Worm (Caenorhabditis elegans) whole organism, L2 larva: ENCODE results near the gene F23A7.5.

Experiments used
- C34F6.9 ChIP-seq: fragments of 150-350 bp; optimal IDR thresholded peaks from 2 replicates; lab custom pipeline; 2014; ENCODE audit warnings: missing biosample characterization, missing genetic modification characterization
- F13H6.1 ChIP-seq: sonication (generic microtip); optimal IDR thresholded peaks from 2 replicates; lab custom pipeline; 2016; ENCODE audit warnings: missing genetic modification characterization, missing compliant biosample characterization
- R02D3.7 ChIP-seq: fragments of 150-350 bp; optimal IDR thresholded peaks from 2 replicates; lab custom pipeline; 2014; ENCODE audit warnings: missing biosample characterization, missing genetic modification characterization
- ZK546.5 ChIP-seq: sonication (generic microtip); optimal IDR thresholded peaks from 2 replicates; lab custom pipeline; 2017; ENCODE audit warnings: missing biosample characterization, missing genetic modification characterization
- alr-1 ChIP-seq: fragments of 150-350 bp; optimal IDR thresholded peaks from 2 replicates; lab custom pipeline; 2014; ENCODE audit warnings: missing biosample characterization, missing genetic modification characterization
- aly-2 ChIP-seq: fragments of 150-350 bp; optimal IDR thresholded peaks from 2 replicates; lab custom pipeline; 2014; ENCODE audit warnings: missing biosample characterization, missing genetic modification characterization
- blmp-1 ChIP-seq: sonication (generic microtip); optimal IDR thresholded peaks from 2 replicates; lab custom pipeline; 2017; ENCODE audit warnings: missing genetic modification characterization, mild to moderate bottlenecking, missing compliant biosample characterization, antibody characterized with exemption, moderate library complexity; ENCODE audit not compliant: insufficient read depth
- ceh-16 ChIP-seq: fragments of 150-350 bp; optimal IDR thresholded peaks from 2 replicates; lab custom pipeline; 2014; ENCODE audit warnings: missing biosample characterization, missing genetic modification characterization
- ceh-82 ChIP-seq: fragments of 150-350 bp; optimal IDR thresholded peaks from 2 replicates; lab custom pipeline; 2014; ENCODE audit warnings: missing biosample characterization, missing genetic modification characterization
- crh-2 ChIP-seq: sonication (generic microtip); optimal IDR thresholded peaks from 2 replicates; lab custom pipeline; 2017; ENCODE audit warnings: missing biosample characterization, missing genetic modification characterization
- egl-27 ChIP-seq: sonication (generic microtip); optimal IDR thresholded peaks from 3 replicates; lab custom pipeline; 2017; ENCODE audit warnings: missing biosample characterization, missing genetic modification reagents, missing genetic modification characterization
- elt-1 ChIP-seq: fragments of 150-350 bp; optimal IDR thresholded peaks from 2 replicates; lab custom pipeline; 2014; ENCODE audit warnings: missing biosample characterization, missing genetic modification characterization
- elt-3 ChIP-seq: sonication (generic microtip); optimal IDR thresholded peaks from 2 replicates; lab custom pipeline; 2017; ENCODE audit warnings: missing biosample characterization, missing genetic modification characterization
- fos-1 ChIP-seq: fragments of 150-350 bp; optimal IDR thresholded peaks from 2 replicates; lab custom pipeline; 2014; ENCODE audit warnings: missing biosample characterization, missing genetic modification characterization
- gmeb-1 ChIP-seq: fragments of 150-350 bp; optimal IDR thresholded peaks from 2 replicates; lab custom pipeline; 2014; ENCODE audit warnings: missing biosample characterization, missing genetic modification characterization
- lin-11 ChIP-seq: fragments of 150-350 bp; sonication (generic microtip); optimal IDR thresholded peaks from 2 replicates; lab custom pipeline; 2014; ENCODE audit warnings: missing biosample characterization, missing genetic modification characterization, inconsistent platforms, mixed read lengths
- lin-13 ChIP-seq: fragments of 150-350 bp; optimal IDR thresholded peaks from 2 replicates; lab custom pipeline; 2014; ENCODE audit warnings: missing biosample characterization, missing genetic modification reagents, missing genetic modification characterization
- lin-39 ChIP-seq: fragments of 150-350 bp; optimal IDR thresholded peaks from 2 replicates; lab custom pipeline; 2014; ENCODE audit warnings: missing biosample characterization, missing genetic modification reagents, missing genetic modification characterization
- lsy-2 ChIP-seq, 2 experiments: fragments of 150-350 bp in 1 of 2; sonication (generic microtip) in 1 of 2; optimal IDR thresholded peaks; 2 replicates each; lab custom pipeline; 2014 to 2017; ENCODE audit warnings: missing biosample characterization in 2 of 2, missing genetic modification characterization in 2 of 2
- mab-5 ChIP-seq: fragments of 150-350 bp; optimal IDR thresholded peaks from 2 replicates; lab custom pipeline; 2014; ENCODE audit warnings: missing biosample characterization, missing genetic modification characterization
- mbf-1 ChIP-seq: sonication (generic microtip); optimal IDR thresholded peaks from 2 replicates; lab custom pipeline; 2017; ENCODE audit warnings: missing biosample characterization, missing genetic modification characterization
- mdl-1 ChIP-seq, 2 experiments: fragments of 150-350 bp in 1 of 2; sonication (generic microtip) in 1 of 2; optimal IDR thresholded peaks; 2 replicates each; lab custom pipeline; 2017; ENCODE audit warnings: missing biosample characterization in 2 of 2, missing genetic modification characterization in 2 of 2
- nhr-11 ChIP-seq: fragments of 150-350 bp; optimal IDR thresholded peaks from 2 replicates; lab custom pipeline; 2014; ENCODE audit warnings: missing biosample characterization, missing genetic modification characterization
- nhr-12 ChIP-seq: fragments of 150-350 bp; optimal IDR thresholded peaks from 2 replicates; lab custom pipeline; 2014; ENCODE audit warnings: missing biosample characterization, missing genetic modification characterization
- nhr-129 ChIP-seq: fragments of 150-350 bp; optimal IDR thresholded peaks from 2 replicates; lab custom pipeline; 2014; ENCODE audit warnings: missing biosample characterization, missing genetic modification characterization
- nhr-21 ChIP-seq: fragments of 150-350 bp; optimal IDR thresholded peaks from 2 replicates; lab custom pipeline; 2014; ENCODE audit warnings: missing biosample characterization, missing genetic modification characterization
- nhr-237 ChIP-seq: fragments of 150-350 bp; optimal IDR thresholded peaks from 2 replicates; lab custom pipeline; 2014; ENCODE audit warnings: missing biosample characterization, missing genetic modification characterization
- nhr-25 ChIP-seq: fragments of 150-350 bp; sonication (generic microtip); optimal IDR thresholded peaks from 3 replicates; lab custom pipeline; 2014; ENCODE audit warnings: missing biosample characterization, missing genetic modification characterization
- nhr-6 ChIP-seq: fragments of 150-350 bp; optimal IDR thresholded peaks from 2 replicates; lab custom pipeline; 2014; ENCODE audit warnings: missing biosample characterization, missing genetic modification characterization
- nhr-77 ChIP-seq: fragments of 150-350 bp; optimal IDR thresholded peaks from 2 replicates; lab custom pipeline; 2014; ENCODE audit warnings: missing biosample characterization, missing genetic modification characterization
- peb-1 ChIP-seq: fragments of 150-350 bp; optimal IDR thresholded peaks from 2 replicates; lab custom pipeline; 2014; ENCODE audit warnings: missing biosample characterization, missing genetic modification characterization
- sem-4 ChIP-seq: fragments of 150-350 bp; optimal IDR thresholded peaks from 2 replicates; lab custom pipeline; 2014; ENCODE audit warnings: missing biosample characterization, missing genetic modification reagents, missing genetic modification characterization
- skn-1 ChIP-seq: sonication (generic microtip); optimal IDR thresholded peaks from 2 replicates; lab custom pipeline; 2017; ENCODE audit warnings: missing biosample characterization, missing genetic modification characterization
- sma-3 ChIP-seq: sonication (generic microtip); optimal IDR thresholded peaks from 2 replicates; lab custom pipeline; 2016; ENCODE audit warnings: missing genetic modification reagents, missing genetic modification characterization, missing compliant biosample characterization
- sma-9 ChIP-seq, 2 experiments: fragments of 150-350 bp in 1 of 2; sonication (generic microtip) in 1 of 2; optimal IDR thresholded peaks; 2 replicates each; lab custom pipeline; 2014 to 2016; ENCODE audit warnings: missing genetic modification characterization in 2 of 2, mild to moderate bottlenecking in 1 of 2, missing biosample characterization in 1 of 2, missing compliant biosample characterization in 1 of 2, missing genetic modification reagents in 1 of 2, moderate library complexity in 1 of 2
- snpc-4 ChIP-seq: fragments of 150-350 bp; optimal IDR thresholded peaks from 2 replicates; lab custom pipeline; 2014; ENCODE audit warnings: missing biosample characterization, missing genetic modification characterization
- unc-39 ChIP-seq: fragments of 150-350 bp; optimal IDR thresholded peaks from 2 replicates; lab custom pipeline; 2014; ENCODE audit warnings: missing biosample characterization, missing genetic modification characterization
- unc-62 ChIP-seq: fragments of 150-350 bp; optimal IDR thresholded peaks from 2 replicates; lab custom pipeline; 2014; ENCODE audit warnings: missing biosample characterization, missing genetic modification reagents, missing genetic modification characterization
- zag-1 ChIP-seq: fragments of 150-350 bp; optimal IDR thresholded peaks from 2 replicates; lab custom pipeline; 2014; ENCODE audit warnings: missing biosample characterization, missing genetic modification characterization
- ztf-1 ChIP-seq: fragments of 200-800 bp; sonication (Bioruptor generic); conservative IDR thresholded peaks from 2 replicates; pipeline ENCODE4 v1.3.6; 2022; ENCODE audit warnings: missing genetic modification characterization, missing compliant biosample characterization
- ztf-11 ChIP-seq: sonication (generic microtip); optimal IDR thresholded peaks from 2 replicates; lab custom pipeline; 2017; ENCODE audit warnings: missing biosample characterization, missing genetic modification characterization
- ztf-4 ChIP-seq: fragments of 150-350 bp; optimal IDR thresholded peaks from 2 replicates; lab custom pipeline; 2014; ENCODE audit warnings: missing biosample characterization, missing genetic modification characterization

F23A7.5 gene

DNA sequence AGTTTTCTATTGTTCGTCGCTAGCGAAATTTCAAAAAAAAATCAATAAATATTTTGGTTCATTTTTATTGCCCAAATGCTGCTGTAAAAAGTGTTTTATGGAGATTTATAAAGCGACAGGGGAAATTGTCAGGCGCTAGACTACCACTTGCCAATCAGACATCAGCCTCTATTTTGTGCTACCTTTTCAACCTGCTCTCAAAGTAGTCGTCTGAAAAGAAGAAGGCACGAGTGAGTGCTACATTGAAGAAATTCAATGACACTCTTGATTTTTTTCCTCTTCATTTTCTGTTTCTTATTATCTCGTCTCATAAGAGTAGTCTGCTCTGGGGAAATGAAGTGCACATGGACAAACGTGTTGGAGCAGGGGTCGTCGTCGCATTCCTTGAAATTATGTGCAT lies 22.8 kb upstream of the F23A7.5 start (continued):
- TF ChIP-seq elt-1 (tag; lab: Kevin White, UChicago) (no peak), sma-3 (GFP tag; lab: Kevin White, UChicago) (peak; percentile 79), nhr-77 (peak; percentile 72), crh-2 (tag; lab: Kevin White, UChicago) (peak; percentile 86), peb-1 (tag; lab: Kevin White, UChicago) (no peak), nhr-11 (tag; lab: Kevin White, UChicago) (no peak), F13H6.1 (peak; percentile 73), nhr-25 (peak; percentile 49), unc-39 (tag; lab: Kevin White, UChicago) (no peak), mab-5 (peak; percentile 36), ceh-82 (tag; lab: Kevin White, UChicago) (no peak), mdl-1 (tag; optimal IDR thresholded peaks at IDR 0.05; lab: Kevin White, UChicago) (peak in 1 of 2 experiments; percentile 5), lin-13 (GFP tag; lab: Kevin White, UChicago) (peak; percentile 66), fos-1 (tag; lab: Kevin White, UChicago) (peak; percentile 43), skn-1 (no peak), alr-1 (no peak), snpc-4 (tag; lab: Kevin White, UChicago) (peak; percentile 67), ztf-1 (no peak), R02D3.7 (tag; lab: Kevin White, UChicago) (no peak), zag-1 (tag; lab: Kevin White, UChicago) (peak; percentile 28), elt-3 (tag; lab: Kevin White, UChicago) (no peak), nhr-237 (no peak), egl-27 (tag; lab: Kevin White, UChicago) (peak; percentile 66)

DNA sequence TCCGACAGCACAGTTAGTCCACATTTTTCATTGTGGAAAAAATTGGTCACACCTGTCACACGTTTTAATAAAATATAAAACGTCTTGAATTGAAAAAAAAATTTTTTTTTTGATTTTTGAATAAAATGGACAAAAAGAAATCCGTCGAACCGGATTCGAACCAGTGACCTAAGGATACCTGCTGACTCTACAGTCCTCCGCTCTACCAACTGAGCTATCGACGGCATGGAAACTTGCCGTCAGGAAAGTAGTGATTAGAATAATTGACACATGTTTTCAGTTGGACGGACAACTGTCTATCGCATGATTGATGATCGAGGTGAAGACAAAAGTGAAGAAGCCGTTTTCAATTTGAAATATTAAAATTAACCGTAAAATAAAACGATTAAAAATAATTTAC lies 20.6 kb upstream of the F23A7.5 start:
- TF ChIP-seq sma-9 (GFP tag; optimal IDR thresholded peaks at IDR 0.05; lab: Kevin White, UChicago) (no peak), sma-9 (tag; optimal IDR thresholded peaks at IDR 0.05; lab: Kevin White, UChicago) (no peak), sma-3 (GFP tag; lab: Kevin White, UChicago) (no peak)

DNA sequence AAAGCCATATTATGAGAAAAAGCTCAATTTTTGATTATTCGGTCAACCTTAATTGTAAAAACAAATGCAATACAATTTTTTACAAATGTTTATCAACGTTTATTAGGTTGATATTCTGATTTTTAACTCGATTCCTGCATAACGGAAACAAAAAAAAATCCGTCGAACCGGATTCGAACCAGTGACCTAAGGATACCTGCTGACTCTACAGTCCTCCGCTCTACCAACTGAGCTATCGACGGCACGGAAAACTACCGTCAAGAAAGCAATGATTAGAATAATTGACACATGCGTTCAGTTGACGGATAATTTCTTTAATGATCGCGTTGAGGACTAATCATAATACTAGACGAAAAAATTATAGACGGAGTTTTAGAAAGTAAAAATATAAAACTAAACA lies 20.1 kb upstream of the F23A7.5 start:
- TF ChIP-seq nhr-11 (tag; lab: Kevin White, UChicago) = no peak
- no peak for TF ChIP-seq unc-62 (GFP tag; lab: Kevin White, UChicago)
- no peak for TF ChIP-seq lin-13 (GFP tag; lab: Kevin White, UChicago)
- no peak for TF ChIP-seq lin-11
- no peak for TF ChIP-seq mdl-1 (tag; optimal IDR thresholded peaks at IDR 0.05; lab: Kevin White, UChicago)
- TF ChIP-seq nhr-12 = no peak
- TF ChIP-seq mab-5 = no peak
- no peak for TF ChIP-seq lin-39 (tag; lab: Kevin White, UChicago)
- TF ChIP-seq fos-1 (tag; lab: Kevin White, UChicago) = no peak
- TF ChIP-seq ztf-4 (tag; lab: Kevin White, UChicago) = no peak
- TF ChIP-seq C34F6.9 (tag; lab: Kevin White, UChicago) = no peak
- TF ChIP-seq ztf-1 = no peak
- no peak for TF ChIP-seq nhr-6
- TF ChIP-seq sma-9 (GFP tag; optimal IDR thresholded peaks at IDR 0.05; lab: Kevin White, UChicago) = no peak
- TF ChIP-seq sma-9 (tag; optimal IDR thresholded peaks at IDR 0.05; lab: Kevin White, UChicago) = no peak
- no peak for TF ChIP-seq nhr-21 (tag; lab: Kevin White, UChicago)
- no peak for TF ChIP-seq lsy-2 (tag; optimal IDR thresholded peaks at IDR 0.05; lab: Kevin White, UChicago)

DNA sequence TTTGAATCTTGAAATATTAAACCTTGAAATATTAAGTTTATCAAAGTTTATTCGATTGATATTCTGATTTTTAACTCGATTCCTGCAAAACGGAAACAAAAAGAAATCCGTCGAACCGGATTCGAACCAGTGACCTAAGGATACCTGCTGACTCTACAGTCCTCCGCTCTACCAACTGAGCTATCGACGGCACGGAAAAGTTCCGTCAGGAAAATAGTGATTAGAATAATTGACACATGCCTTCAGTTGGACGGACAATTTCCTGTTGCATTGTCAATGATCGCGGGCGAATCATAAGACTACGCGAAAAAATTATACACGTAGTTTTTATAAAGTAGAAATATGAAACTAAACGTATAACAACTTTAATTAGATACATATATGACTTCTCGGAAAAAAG lies 19.6 kb upstream of the F23A7.5 start:
- no peak for TF ChIP-seq lin-11
- no peak for TF ChIP-seq R02D3.7 (tag; lab: Kevin White, UChicago)
- no peak for TF ChIP-seq mab-5
- TF ChIP-seq ztf-11 (tag; lab: Kevin White, UChicago) = no peak
- TF ChIP-seq nhr-6 = no peak
- no peak for TF ChIP-seq aly-2 (tag; lab: Kevin White, UChicago)
- TF ChIP-seq alr-1 = no peak
- TF ChIP-seq sem-4 = no peak
- TF ChIP-seq C34F6.9 (tag; lab: Kevin White, UChicago) = no peak
- TF ChIP-seq mbf-1 (tag; lab: Kevin White, UChicago) = no peak
- no peak for TF ChIP-seq gmeb-1
- no peak for TF ChIP-seq lsy-2 (tag; optimal IDR thresholded peaks at IDR 0.05; lab: Kevin White, UChicago)
- no peak for TF ChIP-seq mdl-1 (tag; optimal IDR thresholded peaks at IDR 0.05; lab: Kevin White, UChicago)
- no peak for TF ChIP-seq ceh-16 (tag; lab: Kevin White, UChicago)
- no peak for TF ChIP-seq ZK546.5 (tag; lab: Kevin White, UChicago)
- no peak for TF ChIP-seq ztf-4 (tag; lab: Kevin White, UChicago)
- no peak for TF ChIP-seq elt-1 (tag; lab: Kevin White, UChicago)
- TF ChIP-seq blmp-1 (tag; lab: Kevin White, UChicago) = no peak
- TF ChIP-seq nhr-129 (tag; lab: Kevin White, UChicago) = no peak
